Fruit fly (Drosophila melanogaster) whole organism, embryonic: ENCODE measurements around the gene CG6225.

ENCODE experiments used
- Awh ChIP-seq: fragments of 200-800 bp; sonication (Bioruptor generic); IDR thresholded peaks from 2 replicates; pipeline ENCODE4, ENCODE4 v1.3.6; 2022; ENCODE audit warnings: missing biosample characterization, missing genetic modification characterization
- BEAF-32 ChIP-seq: fragments of 200-800 bp; sonication (Bioruptor generic); optimal IDR thresholded peaks from 3 replicates; lab custom pipeline; 2017; ENCODE audit warnings: missing biosample characterization, missing genetic modification characterization, mild to moderate bottlenecking, moderate library complexity, missing genetic modification reagents
- CG10147 ChIP-seq: fragments of 200-800 bp; sonication (Bioruptor generic); optimal IDR thresholded peaks from 2 replicates; lab custom pipeline; 2019; ENCODE audit warnings: missing biosample characterization, mild to moderate bottlenecking, missing genetic modification characterization, moderate library complexity
- CG12299 ChIP-seq: fragments of 200-800 bp; sonication (Bioruptor generic); optimal IDR thresholded peaks from 2 replicates; lab custom pipeline; 2018; ENCODE audit warnings: missing biosample characterization, mild to moderate bottlenecking, missing genetic modification characterization
- CG12744 ChIP-seq: fragments of 200-800 bp; sonication (Bioruptor generic); optimal IDR thresholded peaks from 2 replicates; lab custom pipeline; 2016; ENCODE audit warnings: missing biosample characterization, missing genetic modification characterization
- CG13287 ChIP-seq: fragments of 200-800 bp; sonication (Bioruptor generic); IDR thresholded peaks from 2 replicates; pipeline ENCODE4 v1.3.6; 2022; ENCODE audit warnings: missing biosample characterization, missing genetic modification characterization; ENCODE audit not compliant: partially characterized antibody
- CG14050 ChIP-seq: fragments of 200-800 bp; sonication (Bioruptor generic); IDR thresholded peaks from 3 replicates; pipeline ENCODE4 v1.3.6; 2022; ENCODE audit warnings: missing biosample characterization, missing genetic modification characterization
- CG16815 ChIP-seq: fragments of 200-800 bp; sonication (Bioruptor generic); optimal IDR thresholded peaks from 3 replicates; lab custom pipeline; 2017; ENCODE audit warnings: missing biosample characterization, mild to moderate bottlenecking, missing genetic modification characterization
- CG16863 ChIP-seq: fragments of 200-800 bp; sonication (Bioruptor generic); optimal IDR thresholded peaks from 3 replicates; lab custom pipeline; 2016; ENCODE audit warnings: missing biosample characterization, missing genetic modification characterization
- CG17359 ChIP-seq: fragments of 200-800 bp; sonication (Bioruptor generic); optimal IDR thresholded peaks from 3 replicates; lab custom pipeline; 2018; ENCODE audit warnings: missing biosample characterization, mild to moderate bottlenecking, missing genetic modification characterization, moderate library complexity
- CG17568 ChIP-seq: fragments of 200-800 bp; sonication (Bioruptor generic); optimal IDR thresholded peaks from 2 replicates; lab custom pipeline; 2018; ENCODE audit warnings: missing biosample characterization, mild to moderate bottlenecking, missing genetic modification characterization, moderate library complexity
- CG18476 ChIP-seq: fragments of 200-800 bp; sonication (Bioruptor generic); optimal IDR thresholded peaks from 2 replicates; lab custom pipeline; 2016; ENCODE audit warnings: missing biosample characterization, mild to moderate bottlenecking, missing genetic modification characterization
- CG18599 ChIP-seq: fragments of 200-800 bp; sonication (Bioruptor generic); optimal IDR thresholded peaks from 3 replicates; lab custom pipeline; 2017; ENCODE audit warnings: missing biosample characterization, missing genetic modification characterization, mild to moderate bottlenecking, moderate library complexity, missing genetic modification reagents
- CG2129 ChIP-seq: fragments of 200-800 bp; sonication (Bioruptor generic); IDR thresholded peaks from 2 replicates; pipeline ENCODE4 v1.3.6; 2022; ENCODE audit warnings: missing biosample characterization, missing genetic modification characterization; ENCODE audit not compliant: partially characterized antibody
- CG31441 ChIP-seq: fragments of 200-800 bp; sonication (Bioruptor generic); IDR thresholded peaks from 2 replicates; pipeline ENCODE4 v1.3.6; 2022; ENCODE audit warnings: missing biosample characterization, missing genetic modification characterization
- CG32532 ChIP-seq: fragments of 200-800 bp; sonication (Bioruptor generic); IDR thresholded peaks from 2 replicates; pipeline ENCODE4 v1.3.6; 2022; ENCODE audit warnings: missing biosample characterization, missing genetic modification characterization
- CG33213 ChIP-seq: fragments of 200-800 bp; sonication (Bioruptor generic); optimal IDR thresholded peaks from 3 replicates; lab custom pipeline; 2016; ENCODE audit warnings: missing biosample characterization, missing genetic modification characterization
- CG33557 ChIP-seq: fragments of 200-800 bp; sonication (Bioruptor generic); optimal IDR thresholded peaks from 2 replicates; lab custom pipeline; 2019; ENCODE audit warnings: missing biosample characterization, mild to moderate bottlenecking, missing genetic modification characterization, moderate library complexity
- CG3726 ChIP-seq: fragments of 200-800 bp; sonication (Bioruptor generic); IDR thresholded peaks from 3 replicates; pipeline ENCODE4, ENCODE4 v1.3.6; 2022; ENCODE audit warnings: missing biosample characterization, missing genetic modification characterization
- CG3847 ChIP-seq: fragments of 200-800 bp; sonication (Bioruptor generic); IDR thresholded peaks from 2 replicates; pipeline ENCODE4 v1.3.6; 2022; ENCODE audit warnings: missing biosample characterization, missing genetic modification characterization
- CG6689 ChIP-seq: fragments of 200-800 bp; sonication (Bioruptor generic); IDR thresholded peaks from 2 replicates; pipeline ENCODE4 v1.3.6; 2022; ENCODE audit warnings: missing biosample characterization, missing genetic modification characterization
- CkIIα-i1 ChIP-seq: fragments of 200-800 bp; sonication (Bioruptor generic); IDR thresholded peaks from 2 replicates; pipeline ENCODE4 v1.3.6; 2022; ENCODE audit warnings: missing biosample characterization, missing genetic modification characterization
- Dll ChIP-seq: fragments of 200-800 bp; sonication (Bioruptor generic); IDR thresholded peaks from 4 replicates; pipeline ENCODE4 v1.3.6; 2022; ENCODE audit warnings: missing biosample characterization, missing genetic modification characterization; ENCODE audit not compliant: partially characterized antibody
- Dref ChIP-seq: fragments of 200-800 bp; sonication (Bioruptor generic); IDR thresholded peaks from 2 replicates; pipeline ENCODE4 v1.3.6; 2022; ENCODE audit warnings: missing biosample characterization, missing genetic modification characterization
- Drgx ChIP-seq: fragments of 200-800 bp; sonication (Bioruptor generic); IDR thresholded peaks from 2 replicates; pipeline ENCODE4 v1.3.6; 2022; ENCODE audit warnings: missing biosample characterization, missing genetic modification characterization
- E2f2 ChIP-seq: fragments of 200-800 bp; sonication (Bioruptor generic); IDR thresholded peaks from 2 replicates; pipeline ENCODE4 v1.3.6; 2022; ENCODE audit warnings: missing biosample characterization, missing genetic modification characterization
- Hr78 ChIP-seq, 2 experiments: fragments of 200-800 bp in 1 of 2; fragments of >200 bp in 1 of 2; sonication (Bioruptor generic) in 1 of 2; optimal IDR thresholded peaks; 2 replicates each; lab custom pipeline; 2017 to 2019; ENCODE audit warnings: missing biosample characterization in 2 of 2, missing genetic modification characterization in 2 of 2, mild to moderate bottlenecking in 1 of 2, moderate library complexity in 1 of 2
- Lim3 ChIP-seq: fragments of 200-800 bp; sonication (Bioruptor generic); IDR thresholded peaks from 2 replicates; pipeline ENCODE4 v1.3.6; 2022; ENCODE audit warnings: missing biosample characterization, missing genetic modification characterization
- Meics ChIP-seq: fragments of 200-800 bp; sonication (Bioruptor generic); optimal IDR thresholded peaks from 2 replicates; lab custom pipeline; 2017; ENCODE audit warnings: missing biosample characterization, mild to moderate bottlenecking, missing genetic modification characterization
- Neu2 ChIP-seq: fragments of 200-800 bp; sonication (Bioruptor generic); optimal IDR thresholded peaks from 3 replicates; lab custom pipeline; 2016; ENCODE audit warnings: missing biosample characterization, missing genetic modification characterization, borderline replicate concordance
- NfI ChIP-seq: fragments of 200-800 bp; sonication (Bioruptor generic); optimal IDR thresholded peaks from 3 replicates; lab custom pipeline; 2018; ENCODE audit warnings: missing biosample characterization, mild to moderate bottlenecking, missing genetic modification characterization, moderate library complexity
- Ptx1 ChIP-seq: fragments of 200-800 bp; sonication (Bioruptor generic); IDR thresholded peaks from 2 replicates; pipeline ENCODE4 v1.3.6; 2022; ENCODE audit warnings: missing biosample characterization, missing genetic modification characterization
- bsh ChIP-seq, 2 experiments: fragments of 200-800 bp; sonication (Bioruptor generic); optimal IDR thresholded peaks; 2 replicates each; lab custom pipeline; 2017 to 2018; ENCODE audit warnings: mild to moderate bottlenecking in 2 of 2, missing biosample characterization in 2 of 2, missing genetic modification characterization in 2 of 2, moderate library complexity in 1 of 2
- chif ChIP-seq, 2 experiments: fragments of 200-800 bp; sonication (Bioruptor generic); optimal IDR thresholded peaks; 3 replicates each; lab custom pipeline; 2016; ENCODE audit warnings: missing biosample characterization in 2 of 2, missing genetic modification characterization in 2 of 2
- chinmo ChIP-seq: fragments of 200-800 bp; sonication (Bioruptor generic); IDR thresholded peaks from 4 replicates; pipeline ENCODE4 v1.3.6; 2022; ENCODE audit warnings: missing biosample characterization, missing genetic modification characterization; ENCODE audit not compliant: partially characterized antibody
- crol ChIP-seq: fragments of 200-800 bp; sonication (Bioruptor generic); IDR thresholded peaks from 2 replicates; pipeline ENCODE4 v1.3.6; 2022; ENCODE audit warnings: missing biosample characterization, missing genetic modification characterization
- dmrt99B ChIP-seq: fragments of 200-800 bp; sonication (Bioruptor generic); optimal IDR thresholded peaks from 2 replicates; lab custom pipeline; 2018; ENCODE audit warnings: missing biosample characterization, mild to moderate bottlenecking, missing genetic modification characterization, moderate library complexity
- exex ChIP-seq: fragments of 200-800 bp; sonication (Bioruptor generic); optimal IDR thresholded peaks from 4 replicates; lab custom pipeline; 2018; ENCODE audit warnings: missing biosample characterization, mild to moderate bottlenecking, missing genetic modification characterization, moderate library complexity
- gcm2 ChIP-seq: fragments of 200-800 bp; sonication (Bioruptor generic); optimal IDR thresholded peaks from 2 replicates; lab custom pipeline; 2016; ENCODE audit warnings: missing biosample characterization, missing genetic modification characterization
- grau ChIP-seq: fragments of 200-800 bp; optimal IDR thresholded peaks from 3 replicates; lab custom pipeline; 2019; ENCODE audit warnings: missing biosample characterization, mild to moderate bottlenecking, missing genetic modification characterization, moderate library complexity
- grn ChIP-seq: fragments of 200-800 bp; sonication (Bioruptor generic); optimal IDR thresholded peaks from 3 replicates; lab custom pipeline; 2017; ENCODE audit warnings: missing biosample characterization, missing genetic modification characterization
- hth ChIP-seq: fragments of >200 bp; optimal IDR thresholded peaks from 2 replicates; lab custom pipeline; 2017; ENCODE audit warnings: inconsistent platforms
- jumu ChIP-seq: fragments of 200-800 bp; sonication (Bioruptor generic); optimal IDR thresholded peaks from 3 replicates; lab custom pipeline; 2016; ENCODE audit warnings: missing biosample characterization, missing genetic modification characterization
- klu ChIP-seq: fragments of 200-800 bp; sonication (Bioruptor generic); IDR thresholded peaks from 2 replicates; pipeline ENCODE4 v1.3.6; 2022; ENCODE audit warnings: missing biosample characterization, missing genetic modification characterization
- lab ChIP-seq: fragments of 200-800 bp; sonication (Bioruptor generic); optimal IDR thresholded peaks from 3 replicates; lab custom pipeline; 2017; ENCODE audit warnings: missing biosample characterization, missing genetic modification characterization, mild to moderate bottlenecking, moderate library complexity, missing genetic modification reagents
- nmo ChIP-seq: fragments of 200-800 bp; sonication (Bioruptor generic); optimal IDR thresholded peaks from 2 replicates; lab custom pipeline; 2018; ENCODE audit warnings: missing biosample characterization, mild to moderate bottlenecking, missing genetic modification characterization, moderate library complexity
- row ChIP-seq: fragments of 200-800 bp; sonication (Bioruptor generic); IDR thresholded peaks from 3 replicates; pipeline ENCODE4 v1.3.6; 2022; ENCODE audit warnings: missing biosample characterization, missing genetic modification characterization
- salm ChIP-seq: fragments of 200-800 bp; sonication (Bioruptor generic); optimal IDR thresholded peaks from 2 replicates; lab custom pipeline; 2018; ENCODE audit warnings: missing biosample characterization, mild to moderate bottlenecking, missing genetic modification characterization
- sc ChIP-seq, 3 experiments: fragments of >200 bp in 2 of 3; fragments of 200-800 bp in 1 of 3; sonication (Bioruptor generic) in 1 of 3; optimal IDR thresholded peaks; 2 replicates in 2 of 3; 3 replicates in 1 of 3; lab custom pipeline; 2017; ENCODE audit warnings: mild to moderate bottlenecking in 1 of 3, missing biosample characterization in 1 of 3, missing genetic modification characterization in 1 of 3, missing genetic modification reagents in 1 of 3

Gene CG6225

dm6 chr3R:12674041-12674623, 19.8 kb downstream of the CG6225 start, which contains the start of gene Gnmt (continued):
- TF ChIP-seq CG18599: peak; percentile 70
- TF ChIP-seq salm (tag; lab: Kevin White, UChicago): no peak
- TF ChIP-seq gcm2 (GFP tag; lab: Kevin White, UChicago): no peak
- TF ChIP-seq Dll (GFP tag; lab: Robert Waterston, UW): no peak
- no peak for TF ChIP-seq E2f2 (GFP tag; lab: Robert Waterston, UW)
- TF ChIP-seq CG16863 (GFP tag; lab: Kevin White, UChicago): no peak
- peak; percentile 5 for TF ChIP-seq nmo (GFP tag; lab: Kevin White, UChicago)
- TF ChIP-seq chif (GFP tag; optimal IDR thresholded peaks at IDR 0.05; lab: Kevin White, UChicago): no peak
- no peak for TF ChIP-seq CG13287 (GFP tag; lab: Robert Waterston, UW)
- TF ChIP-seq CG6689: 0 out of 2 replicates have a peak, but pooled peaks have one; percentile 14
- TF ChIP-seq exex (tag; lab: Kevin White, UChicago): no peak
- TF ChIP-seq grn (GFP tag; lab: Kevin White, UChicago): no peak
- TF ChIP-seq crol: no peak
- 0 out of 4 replicates have a peak, but pooled peaks have one; percentile 19 for TF ChIP-seq chinmo (GFP tag; lab: Robert Waterston, UW)
- no peak for TF ChIP-seq CG3726
- no peak for TF ChIP-seq CG17359 (tag; lab: Kevin White, UChicago)
- no peak for TF ChIP-seq Ptx1 (GFP tag; lab: Robert Waterston, UW)
- TF ChIP-seq bsh (GFP tag; optimal IDR thresholded peaks at IDR 0.05; lab: Kevin White, UChicago): peak in 1 of 2 experiments; percentile 10
- peak; percentile 44 for TF ChIP-seq Meics (GFP tag; lab: Kevin White, UChicago)
- TF ChIP-seq Awh (GFP tag; lab: Robert Waterston, UW): 0 out of 2 replicates have a peak, but pooled peaks have one; percentile 7
- TF ChIP-seq CG33213 (GFP tag; lab: Kevin White, UChicago): no peak
- TF ChIP-seq CG31441 (GFP tag; lab: Robert Waterston, UW): no peak
- TF ChIP-seq hth (lab: Kevin White, UChicago): no peak
- no peak for TF ChIP-seq Lim3 (GFP tag; lab: Robert Waterston, UW)
- no peak for TF ChIP-seq Drgx (GFP tag; lab: Robert Waterston, UW)
- no peak for TF ChIP-seq dmrt99B
- no peak for TF ChIP-seq CG2129
- TF ChIP-seq jumu (GFP tag; lab: Kevin White, UChicago): no peak
- no peak for TF ChIP-seq NfI (GFP tag; lab: Kevin White, UChicago)
- no peak for TF ChIP-seq klu (GFP tag; lab: Robert Waterston, UW)
- no peak for TF ChIP-seq sc (optimal IDR thresholded peaks at IDR 0.05; lab: Kevin White, UChicago)
- no peak for TF ChIP-seq sc (GFP tag; optimal IDR thresholded peaks at IDR 0.05; lab: Kevin White, UChicago)
- no peak for TF ChIP-seq Neu2
- TF ChIP-seq CG12744 (GFP tag; lab: Kevin White, UChicago): no peak
- TF ChIP-seq grau (tag; lab: Kevin White, UChicago): peak; percentile 78
- no peak for TF ChIP-seq Dref (GFP tag; lab: Robert Waterston, UW)
- no peak for TF ChIP-seq CG12299
- TF ChIP-seq CkIIα-i1 (GFP tag; lab: Robert Waterston, UW): no peak
- peak in 1 of 2 experiments; percentile 87 for TF ChIP-seq Hr78 (GFP tag; optimal IDR thresholded peaks at IDR 0.05; lab: Kevin White, UChicago)
- no peak for TF ChIP-seq CG16815
- no peak for TF ChIP-seq CG17568 (GFP tag; lab: Kevin White, UChicago)
- TF ChIP-seq row (GFP tag; lab: Robert Waterston, UW): peak; percentile 52; the same call in 2 of the 3 replicates
- no peak for TF ChIP-seq CG3847
- no peak for TF ChIP-seq CG14050 (GFP tag; lab: Robert Waterston, UW)
- TF ChIP-seq CG10147: no peak
- TF ChIP-seq CG32532 (GFP tag; lab: Robert Waterston, UW): peak; percentile 33; the same call in 1 of the 2 replicates
- TF ChIP-seq CG33557 (GFP tag; lab: Kevin White, UChicago): no peak
- peak; percentile 22 for TF ChIP-seq lab (GFP tag; lab: Kevin White, UChicago)
- TF ChIP-seq CG18476 (GFP tag; lab: Kevin White, UChicago): no peak
- TF ChIP-seq BEAF-32 (GFP tag; lab: Kevin White, UChicago): no peak
